Fruit fly (Drosophila melanogaster) whole organism, adult: ENCODE data around the gene Cyp309a2.

Experiments
- CG11617 ChIP-seq: fragments of 200-800 bp; sonication (Bioruptor generic); optimal IDR thresholded peaks from 2 replicates; lab custom pipeline; 2017; ENCODE audit warnings: mild to moderate bottlenecking, missing biosample characterization, missing genetic modification reagents, missing genetic modification characterization
- CG12768 ChIP-seq: fragments of 200-800 bp; sonication (Bioruptor generic); optimal IDR thresholded peaks from 2 replicates; lab custom pipeline; 2017; ENCODE audit warnings: missing biosample characterization, missing genetic modification characterization, mild to moderate bottlenecking, moderate library complexity, missing genetic modification reagents
- CG5204 ChIP-seq: fragments of 200-800 bp; sonication (Bioruptor generic); optimal IDR thresholded peaks from 2 replicates; lab custom pipeline; 2016; ENCODE audit warnings: missing biosample characterization, missing genetic modification characterization
- CG7045 ChIP-seq: fragments of 200-800 bp; sonication (Bioruptor generic); optimal IDR thresholded peaks from 2 replicates; lab custom pipeline; 2017; ENCODE audit warnings: missing biosample characterization, mild to moderate bottlenecking, missing genetic modification characterization
- Clk ChIP-seq: fragments of 200-800 bp; sonication (Bioruptor generic); optimal IDR thresholded peaks from 2 replicates; lab custom pipeline; 2017; ENCODE audit warnings: missing biosample characterization, missing genetic modification characterization
- Crg-1 ChIP-seq: fragments of 200-800 bp; sonication (Bioruptor generic); optimal IDR thresholded peaks from 2 replicates; lab custom pipeline; 2016; ENCODE audit warnings: missing biosample characterization, missing genetic modification characterization
- Mnt ChIP-seq: fragments of 200-800 bp; sonication (Bioruptor generic); optimal IDR thresholded peaks from 2 replicates; lab custom pipeline; 2016; ENCODE audit warnings: missing biosample characterization, mild to moderate bottlenecking, missing genetic modification characterization
- cic ChIP-seq: fragments of 200-800 bp; sonication (Bioruptor generic); optimal IDR thresholded peaks from 2 replicates; lab custom pipeline; 2017; ENCODE audit warnings: missing biosample characterization, mild to moderate bottlenecking, missing genetic modification characterization, moderate library complexity
- cnc ChIP-seq, 2 experiments: fragments of >200 bp; optimal IDR thresholded peaks; 2 replicates each; lab custom pipeline; 2017
- kay ChIP-seq: fragments of 200-800 bp; sonication (Bioruptor generic); peaks from one replicate; lab custom pipeline; 2016; ENCODE audit warnings: missing biosample characterization, missing genetic modification characterization, borderline replicate concordance
- ovo ChIP-seq: fragments of 200-800 bp; sonication (Bioruptor generic); optimal IDR thresholded peaks from 2 replicates; lab custom pipeline; 2016; ENCODE audit warnings: missing biosample characterization, missing genetic modification characterization
- tj ChIP-seq: fragments of 200-800 bp; sonication (Bioruptor generic); optimal IDR thresholded peaks from 3 replicates; lab custom pipeline; 2017; ENCODE audit warnings: missing biosample characterization, mild to moderate bottlenecking, missing genetic modification characterization, moderate library complexity
- toe ChIP-seq: fragments of 200-800 bp; sonication (Bioruptor generic); optimal IDR thresholded peaks from 2 replicates; lab custom pipeline; 2016; ENCODE audit warnings: missing biosample characterization, missing genetic modification characterization

- TF ChIP-seq cnc (optimal IDR thresholded peaks at IDR 0.05; lab: Kevin White, UChicago) (no peak), kay (GFP tag; lab: Kevin White, UChicago) (no peak), ovo (GFP tag; lab: Kevin White, UChicago) (no peak), cic (no peak), Mnt (GFP tag; lab: Kevin White, UChicago) (no peak), CG11617 (GFP tag; lab: Kevin White, UChicago) (no peak), CG5204 (GFP tag; lab: Kevin White, UChicago) (no peak), toe (GFP tag; lab: Kevin White, UChicago) (no peak), CG12768 (no peak), Clk (no peak), tj (no peak), Crg-1 (GFP tag; lab: Kevin White, UChicago) (no peak), CG7045 (GFP tag; lab: Kevin White, UChicago) (no peak)
Measured at dm6 chr2L:2591569-2591968, 18.7 kb upstream of the Cyp309a2 start, which contains the start of gene CG15394.
